Worm (Caenorhabditis elegans) whole organism, L4 larva: ENCODE measurements around the gene pmp-3.

ENCODE experiments used
- F10B5.3 ChIP-seq: sonication (generic microtip); optimal IDR thresholded peaks from 2 replicates; lab custom pipeline; 2016; ENCODE audit warnings: mild to moderate bottlenecking, missing genetic modification characterization, missing compliant biosample characterization
- F44E2.7 ChIP-seq: fragments of 200-800 bp; sonication (Bioruptor generic); IDR thresholded peaks from 2 replicates; pipeline ENCODE4 v2.1.2; 2022; ENCODE audit warnings: missing genetic modification characterization, missing compliant biosample characterization
- Y48G9A.11 ChIP-seq: fragments of 200-800 bp; sonication (Bioruptor generic); IDR thresholded peaks from 2 replicates; pipeline ENCODE4 v1.3.6; 2022; ENCODE audit warnings: missing genetic modification reagents, missing genetic modification characterization, missing compliant biosample characterization
- aly-2 ChIP-seq: sonication (generic microtip); optimal IDR thresholded peaks from 2 replicates; lab custom pipeline; 2018; ENCODE audit warnings: missing biosample characterization, missing genetic modification characterization
- ceh-20 ChIP-seq: fragments of 200-800 bp; sonication (Bioruptor generic); IDR thresholded peaks from 2 replicates; pipeline ENCODE4 v1.3.6; 2022; ENCODE audit warnings: missing genetic modification reagents, missing genetic modification characterization, missing compliant biosample characterization
- ceh-44 ChIP-seq: fragments of 200-800 bp; sonication (Bioruptor generic); IDR thresholded peaks from 2 replicates; pipeline ENCODE4 v1.3.6; 2022; ENCODE audit warnings: missing genetic modification reagents, missing genetic modification characterization, missing compliant biosample characterization
- daf-19 ChIP-seq: fragments of 200-800 bp; sonication (Bioruptor generic); conservative IDR thresholded peaks from 2 replicates; pipeline ENCODE4 v1.3.6; 2022; ENCODE audit warnings: missing genetic modification characterization, missing compliant biosample characterization
- daf-8 ChIP-seq: fragments of 200-800 bp; sonication (Bioruptor generic); IDR thresholded peaks from 2 replicates; pipeline ENCODE4 v1.3.6; 2022; ENCODE audit warnings: missing genetic modification characterization, missing compliant biosample characterization
- duxl-1 ChIP-seq: sonication (generic microtip); optimal IDR thresholded peaks from 2 replicates; lab custom pipeline; 2016; ENCODE audit warnings: mild to moderate bottlenecking, missing genetic modification characterization, moderate library complexity, missing compliant biosample characterization; ENCODE audit not compliant: poor library complexity
- dve-1 ChIP-seq: sonication (generic microtip); optimal IDR thresholded peaks from 2 replicates; lab custom pipeline; 2017; ENCODE audit warnings: antibody characterized with exemption, mild to moderate bottlenecking, missing genetic modification characterization, missing compliant biosample characterization; ENCODE audit not compliant: insufficient read depth
- egl-43 ChIP-seq: fragments of 200-800 bp; sonication (Bioruptor generic); IDR thresholded peaks from 2 replicates; pipeline ENCODE4 v1.3.6; 2022; ENCODE audit warnings: missing genetic modification reagents, missing genetic modification characterization, missing compliant biosample characterization
- fkh-10 ChIP-seq: fragments of 150-350 bp; optimal IDR thresholded peaks from 2 replicates; lab custom pipeline; 2014; ENCODE audit warnings: missing biosample characterization, missing genetic modification reagents, missing genetic modification characterization
- gei-8 ChIP-seq: fragments of 200-800 bp; sonication (Bioruptor generic); optimal IDR thresholded peaks from 2 replicates; lab custom pipeline; 2018; ENCODE audit warnings: mild to moderate bottlenecking, missing genetic modification characterization, missing compliant biosample characterization
- hlh-11 ChIP-seq: fragments of 200-800 bp; sonication (Bioruptor generic); optimal IDR thresholded peaks from 2 replicates; lab custom pipeline; 2018; ENCODE audit warnings: mild to moderate bottlenecking, missing genetic modification characterization, missing compliant biosample characterization
- hlh-30 ChIP-seq: sonication (generic microtip); optimal IDR thresholded peaks from 2 replicates; lab custom pipeline; 2017; ENCODE audit warnings: antibody characterized with exemption, mild to moderate bottlenecking, missing genetic modification characterization, missing compliant biosample characterization; ENCODE audit not compliant: insufficient read depth
- lin-1 ChIP-seq: fragments of 200-800 bp; sonication (Bioruptor generic); IDR thresholded peaks from 2 replicates; pipeline ENCODE4 v1.3.6; 2022; ENCODE audit warnings: missing genetic modification reagents, missing genetic modification characterization, missing compliant biosample characterization
- lin-39 ChIP-seq: fragments of 150-350 bp; optimal IDR thresholded peaks from 2 replicates; lab custom pipeline; 2014; ENCODE audit warnings: missing biosample characterization, missing genetic modification reagents, missing genetic modification characterization
- lsy-2 ChIP-seq, 2 experiments: fragments of 150-350 bp in 1 of 2; sonication (generic microtip) in 1 of 2; optimal IDR thresholded peaks; 2 replicates each; lab custom pipeline; 2014 to 2017; ENCODE audit warnings: missing biosample characterization in 2 of 2, missing genetic modification characterization in 2 of 2
- madf-9 ChIP-seq: fragments of 200-800 bp; sonication (Bioruptor generic); conservative IDR thresholded peaks from 2 replicates; pipeline ENCODE4 v1.3.6; 2022; ENCODE audit warnings: missing genetic modification reagents, missing genetic modification characterization, missing compliant biosample characterization
- mdl-1 ChIP-seq, 2 experiments: fragments of 150-350 bp in 1 of 2; sonication (generic microtip) in 1 of 2; optimal IDR thresholded peaks; 2 replicates each; lab custom pipeline; 2014 to 2017; ENCODE audit warnings: missing biosample characterization in 2 of 2, missing genetic modification characterization in 2 of 2
- mdt-29 ChIP-seq: fragments of 200-800 bp; sonication (Bioruptor generic); IDR thresholded peaks from 2 replicates; pipeline ENCODE4 v1.3.6; 2022; ENCODE audit warnings: missing genetic modification reagents, missing genetic modification characterization, missing compliant biosample characterization
- mxl-2 ChIP-seq: fragments of 200-800 bp; sonication (Bioruptor generic); conservative IDR thresholded peaks from 2 replicates; pipeline ENCODE4 v1.3.6; 2022; ENCODE audit warnings: missing genetic modification reagents, missing genetic modification characterization, missing compliant biosample characterization
- mxl-3 ChIP-seq: fragments of 200-800 bp; sonication (Bioruptor generic); optimal IDR thresholded peaks from 2 replicates; lab custom pipeline; 2018; ENCODE audit warnings: mild to moderate bottlenecking, missing genetic modification characterization, missing compliant biosample characterization
- nhr-10 ChIP-seq: fragments of 150-350 bp; optimal IDR thresholded peaks from 2 replicates; lab custom pipeline; 2014; ENCODE audit warnings: missing biosample characterization, missing genetic modification characterization
- nhr-111 ChIP-seq: fragments of 200-800 bp; sonication (Bioruptor generic); optimal IDR thresholded peaks from 2 replicates; lab custom pipeline; 2018; ENCODE audit warnings: mild to moderate bottlenecking, missing genetic modification characterization, missing compliant biosample characterization
- nhr-237 ChIP-seq: sonication (generic microtip); optimal IDR thresholded peaks from 2 replicates; lab custom pipeline; 2017; ENCODE audit warnings: missing biosample characterization, missing genetic modification characterization
- nhr-28 ChIP-seq: fragments of 150-350 bp; optimal IDR thresholded peaks from 2 replicates; lab custom pipeline; 2014; ENCODE audit warnings: missing biosample characterization, missing genetic modification characterization
- nhr-42 ChIP-seq: fragments of 200-800 bp; sonication (Bioruptor generic); IDR thresholded peaks from 2 replicates; pipeline ENCODE4 v1.3.6; 2022; ENCODE audit warnings: missing genetic modification characterization, missing compliant biosample characterization
- pqm-1 ChIP-seq: sonication (generic microtip); optimal IDR thresholded peaks from 2 replicates; lab custom pipeline; 2017; ENCODE audit warnings: missing biosample characterization, missing genetic modification characterization
- skn-1 ChIP-seq: fragments of 150-350 bp; optimal IDR thresholded peaks from 2 replicates; lab custom pipeline; 2014; ENCODE audit warnings: missing biosample characterization, missing genetic modification characterization
- tag-97 ChIP-seq: fragments of 200-800 bp; sonication (Bioruptor generic); IDR thresholded peaks from 2 replicates; pipeline ENCODE4 v1.3.6; 2022; ENCODE audit warnings: missing genetic modification characterization, missing compliant biosample characterization
- unc-62 ChIP-seq, 3 experiments: fragments of 150-350 bp in 1 of 3; sonication (generic microtip); optimal IDR thresholded peaks in 2 of 3; peaks in 1 of 3; 1 replicate in 1 of 3; 2 replicates in 2 of 3; lab custom pipeline; 2014 to 2017; ENCODE audit warnings: missing biosample characterization in 3 of 3, missing genetic modification characterization in 3 of 3, missing genetic modification reagents in 3 of 3, missing genotype in 1 of 3
- vab-7 ChIP-seq: fragments of 200-800 bp; sonication (Bioruptor generic); IDR thresholded peaks from 2 replicates; pipeline ENCODE4 v1.3.6; 2022; ENCODE audit warnings: missing genetic modification reagents, missing genetic modification characterization, missing compliant biosample characterization
- zfp-3 ChIP-seq: fragments of 200-800 bp; sonication (Bioruptor generic); conservative IDR thresholded peaks from 2 replicates; pipeline ENCODE4 v1.3.6; 2022; ENCODE audit warnings: missing genetic modification reagents, missing genetic modification characterization, missing compliant biosample characterization
- zip-11 ChIP-seq: fragments of 200-800 bp; sonication (Bioruptor generic); IDR thresholded peaks from 2 replicates; pipeline ENCODE4 v1.3.6; 2022; ENCODE audit warnings: missing genetic modification characterization, missing compliant biosample characterization
- zip-2 ChIP-seq: fragments of 150-350 bp; optimal IDR thresholded peaks from 2 replicates; lab custom pipeline; 2014; ENCODE audit warnings: missing biosample characterization, missing genetic modification characterization

Gene pmp-3

ce11 chrV:14648825-14649224 is 2.3 kb downstream of the pmp-3 start:
- no peak for TF ChIP-seq tag-97 (GFP tag; lab: Robert Waterston, UW)
- TF ChIP-seq dve-1 (tag; lab: Kevin White, UChicago), result no peak
- TF ChIP-seq zfp-3 (GFP tag; lab: Robert Waterston, UW), result no peak
- peak; percentile 63 for TF ChIP-seq fkh-10
- no peak for TF ChIP-seq nhr-111 (GFP tag; lab: Kevin White, UChicago)
- no peak for TF ChIP-seq gei-8 (GFP tag; lab: Kevin White, UChicago)
- no peak for TF ChIP-seq mxl-2 (GFP tag; lab: Robert Waterston, UW)

ce11 chrV:14649929-14650328 is 3.4 kb downstream of the pmp-3 start:
- TF ChIP-seq lsy-2 (tag; optimal IDR thresholded peaks at IDR 0.05; lab: Kevin White, UChicago) (peak; percentile 11 to 47), lin-39 (no peak), ceh-20 (GFP tag; lab: Robert Waterston, UW) (peak; percentile 62), duxl-1 (no peak), hlh-30 (tag; lab: Kevin White, UChicago) (peak; percentile 51), daf-8 (GFP tag; lab: Robert Waterston, UW) (no peak)

ce11 chrV:14650631-14651030 is 4.1 kb downstream of the pmp-3 start:
- no peak for TF ChIP-seq ceh-44
- TF ChIP-seq zip-11 (GFP tag; lab: Robert Waterston, UW), result no peak

DNA sequence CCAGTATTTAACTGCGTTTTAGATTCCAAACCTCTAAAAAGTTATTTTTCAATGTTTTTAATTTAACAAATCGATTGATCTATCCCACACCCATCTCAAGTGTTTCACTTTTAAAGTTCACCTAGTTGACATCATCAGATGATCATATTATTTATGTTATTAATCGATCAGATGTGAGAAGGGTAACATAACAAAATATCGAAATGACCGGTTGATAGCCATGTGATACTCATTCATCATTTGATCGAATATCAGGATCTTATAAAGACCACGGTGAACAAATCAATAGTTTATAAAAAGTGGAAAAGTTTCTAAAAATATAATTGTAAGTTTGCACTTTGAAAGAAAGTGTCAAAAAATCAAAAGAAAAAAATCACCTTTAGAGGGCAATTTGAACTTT is 9.2 kb downstream of the pmp-3 start:
- TF ChIP-seq skn-1 (tag; lab: Kevin White, UChicago), result no peak
- TF ChIP-seq zip-2 (tag; lab: Kevin White, UChicago), result no peak
- TF ChIP-seq ceh-20 (GFP tag; lab: Robert Waterston, UW), result no peak
- no peak for TF ChIP-seq zfp-3 (GFP tag; lab: Robert Waterston, UW)
- peak; percentile 70 for TF ChIP-seq hlh-30 (tag; lab: Kevin White, UChicago)
- TF ChIP-seq Y48G9A.11 (GFP tag; lab: Robert Waterston, UW), result no peak
- TF ChIP-seq nhr-237 (tag; lab: Kevin White, UChicago), result no peak
- TF ChIP-seq mdt-29 (GFP tag; lab: Robert Waterston, UW), result no peak
- peak; percentile 20 for TF ChIP-seq nhr-28
- no peak for TF ChIP-seq F44E2.7 (GFP tag; lab: Robert Waterston, UW)
- no peak for TF ChIP-seq F10B5.3 (tag; lab: Kevin White, UChicago)
- TF ChIP-seq unc-62 (GFP tag; optimal IDR thresholded peaks at IDR 0.05 in 1 of 2; lab: Kevin White, UChicago), result no peak
- TF ChIP-seq unc-62 (tag; optimal IDR thresholded peaks at IDR 0.05; lab: Kevin White, UChicago), result no peak

ce11 chrV:14656970-14657369 is 10.4 kb downstream of the pmp-3 start:
- TF ChIP-seq nhr-28 (peak; percentile 5), nhr-10 (no peak), pqm-1 (no peak), madf-9 (GFP tag; lab: Robert Waterston, UW) (no peak), mdl-1 (tag; optimal IDR thresholded peaks at IDR 0.05; lab: Kevin White, UChicago) (peak in 1 of 2 experiments; percentile 36), daf-19 (no peak), nhr-42 (GFP tag; lab: Robert Waterston, UW) (no peak), egl-43 (GFP tag; lab: Robert Waterston, UW) (no peak), ceh-20 (GFP tag; lab: Robert Waterston, UW) (no peak), hlh-30 (tag; lab: Kevin White, UChicago) (peak; percentile 62)
- TF ChIP-seq, all 104 proteins: peak for 3

- TF ChIP-seq hlh-30 (tag; lab: Kevin White, UChicago) (peak; percentile 3), lin-1 (no peak), mdl-1 (tag; optimal IDR thresholded peaks at IDR 0.05; lab: Kevin White, UChicago) (peak in 1 of 2 experiments; percentile 4), vab-7 (GFP tag; lab: Robert Waterston, UW) (no peak), hlh-11 (tag; lab: Kevin White, UChicago) (peak; percentile 25), mxl-3 (peak; percentile 36), nhr-28 (peak; percentile 19), nhr-237 (tag; lab: Kevin White, UChicago) (no peak), aly-2 (no peak)
- TF ChIP-seq, all 104 proteins: peak for 5
These were observed 11.6 kb downstream of the pmp-3 start, which contains the start of gene slc-25A29 for ce11 chrV:14658131-14658530. slc-25A29 (minus strand) TSS chrV:14658175.
